Worm (Caenorhabditis elegans): ENCODE results near the gene ocr-4.

ce11 chrIV:7323904-7324303, 8.7 kb downstream of the ocr-4 start:
- no peak for TF ChIP-seq ama-1 (optimal IDR thresholded peaks at IDR 0.05)
- no peak for TF ChIP-seq tbx-11 (GFP tag; IDR thresholded peaks at IDR 0.05)
- TF ChIP-seq ceh-13 (GFP tag; optimal IDR thresholded peaks at IDR 0.05), result no peak
- no peak for TF ChIP-seq hnd-1 (tag; optimal IDR thresholded peaks at IDR 0.05)
- TF ChIP-seq hmbx-1 (tag; optimal IDR thresholded peaks at IDR 0.05), result no peak
- no peak for TF ChIP-seq sea-1 (GFP tag; conservative IDR thresholded peaks at IDR 0.05)
- TF ChIP-seq ceh-36 (tag; optimal IDR thresholded peaks at IDR 0.05), result no peak

All from whole organism, early embryonic.